Worm (Caenorhabditis elegans): ENCODE results near the gene ZK131.11.

ce11 chrII:13842340-13842739 lies 50.3 kb downstream of the ZK131.11 start:
- TF ChIP-seq pha-4 (tag; optimal IDR thresholded peaks at IDR 0.05) = no peak
- TF ChIP-seq nhr-28 (tag; optimal IDR thresholded peaks at IDR 0.05) = no peak
